Worm (Caenorhabditis elegans): Measurements from ENCODE around the gene cyn-12.

Gene cyn-12

ce11 chrIV:7167983-7168760, 35.2 kb upstream of the cyn-12 start, which contains the start of gene skr-16:
skr-16 (plus strand) TSS chrIV:7168710.
- TF ChIP-seq blmp-1 (tag; optimal IDR thresholded peaks at IDR 0.05; ENCODE audit: insufficient read depth) (no peak), lin-13 (GFP tag; optimal IDR thresholded peaks at IDR 0.05) (peak; percentile 1), ceh-82 (tag; optimal IDR thresholded peaks at IDR 0.05) (no peak), ama-1 (optimal IDR thresholded peaks at IDR 0.05) (no peak), nhr-12 (tag; optimal IDR thresholded peaks at IDR 0.05) (no peak), C34F6.9 (tag; optimal IDR thresholded peaks at IDR 0.05) (peak; percentile 70), sma-3 (GFP tag; optimal IDR thresholded peaks at IDR 0.05) (peak; percentile 5), unc-62 (GFP tag; optimal IDR thresholded peaks at IDR 0.05) (no peak), unc-55 (GFP tag; optimal IDR thresholded peaks at IDR 0.05) (peak; percentile 31), nhr-129 (tag; optimal IDR thresholded peaks at IDR 0.05) (peak; percentile 0), ztf-4 (tag; optimal IDR thresholded peaks at IDR 0.05) (no peak), egl-27 (tag; optimal IDR thresholded peaks at IDR 0.05) (no peak), elt-3 (tag; optimal IDR thresholded peaks at IDR 0.05) (no peak), gmeb-1 (tag; optimal IDR thresholded peaks at IDR 0.05) (no peak), snpc-4 (tag; optimal IDR thresholded peaks at IDR 0.05) (no peak), lin-11 (tag; optimal IDR thresholded peaks at IDR 0.05) (no peak), nhr-21 (tag; optimal IDR thresholded peaks at IDR 0.05) (no peak), crh-2 (tag; optimal IDR thresholded peaks at IDR 0.05) (peak; percentile 43), F13H6.1 (tag; optimal IDR thresholded peaks at IDR 0.05) (no peak)

ce11 chrIV:7166553-7166952, 33.5 kb upstream of the cyn-12 start, which contains the start of gene C42D4.18:
C42D4.18 (plus strand) TSS chrIV:7166783.
- TF ChIP-seq sma-9 (GFP tag; optimal IDR thresholded peaks at IDR 0.05) (peak; percentile 36), sma-9 (tag; optimal IDR thresholded peaks at IDR 0.05) (no peak), nhr-237 (tag; optimal IDR thresholded peaks at IDR 0.05) (no peak), ztf-1 (GFP tag; conservative IDR thresholded peaks at IDR 0.05) (no peak), unc-55 (GFP tag; optimal IDR thresholded peaks at IDR 0.05) (peak; percentile 55), gmeb-1 (tag; optimal IDR thresholded peaks at IDR 0.05) (no peak), fos-1 (tag; optimal IDR thresholded peaks at IDR 0.05) (no peak), nhr-129 (tag; optimal IDR thresholded peaks at IDR 0.05) (peak; percentile 26), nhr-6 (tag; optimal IDR thresholded peaks at IDR 0.05) (no peak), mdl-1 (tag; optimal IDR thresholded peaks at IDR 0.05) (peak in 1 of 2 experiments; percentile 37), lsy-2 (tag; optimal IDR thresholded peaks at IDR 0.05) (peak in 1 of 2 experiments; percentile 48), sem-4 (tag; optimal IDR thresholded peaks at IDR 0.05) (no peak), peb-1 (tag; optimal IDR thresholded peaks at IDR 0.05) (no peak), C34F6.9 (tag; optimal IDR thresholded peaks at IDR 0.05) (peak; percentile 62)

ce11 chrIV:7165723-7166122, 32.7 kb upstream of the cyn-12 start, which contains the start of gene rpc-1:
rpc-1 (minus strand) TSS chrIV:7165748.
- TF ChIP-seq unc-55 (GFP tag; optimal IDR thresholded peaks at IDR 0.05) (no peak), nhr-129 (tag; optimal IDR thresholded peaks at IDR 0.05) (peak; percentile 85), C34F6.9 (tag; optimal IDR thresholded peaks at IDR 0.05) (peak; percentile 63), ztf-1 (GFP tag; conservative IDR thresholded peaks at IDR 0.05) (no peak), nhr-23 (tag; optimal IDR thresholded peaks at IDR 0.05) (no peak), nhr-25 (tag; optimal IDR thresholded peaks at IDR 0.05) (no peak), lsy-2 (tag; optimal IDR thresholded peaks at IDR 0.05) (peak in 1 of 2 experiments; percentile 56), gmeb-1 (tag; optimal IDR thresholded peaks at IDR 0.05) (peak; percentile 83)

ce11 chrIV:7159586-7159985, 26.6 kb upstream of the cyn-12 start:
- no peak for TF ChIP-seq skn-1 (tag; optimal IDR thresholded peaks at IDR 0.05)
- no peak for TF ChIP-seq nhr-129 (tag; optimal IDR thresholded peaks at IDR 0.05)
- no peak for TF ChIP-seq nhr-21 (tag; optimal IDR thresholded peaks at IDR 0.05)
- TF ChIP-seq C34F6.9 (tag; optimal IDR thresholded peaks at IDR 0.05), result no peak
- TF ChIP-seq elt-1 (tag; optimal IDR thresholded peaks at IDR 0.05), result no peak
- TF ChIP-seq sem-4 (tag; optimal IDR thresholded peaks at IDR 0.05), result no peak
- TF ChIP-seq gmeb-1 (tag; optimal IDR thresholded peaks at IDR 0.05), result no peak
- no peak for TF ChIP-seq nhr-237 (tag; optimal IDR thresholded peaks at IDR 0.05)

ce11 chrIV:7158161-7158560, 25.1 kb upstream of the cyn-12 start:
- TF ChIP-seq ama-1 (optimal IDR thresholded peaks at IDR 0.05) (no peak), crh-2 (tag; optimal IDR thresholded peaks at IDR 0.05) (no peak), unc-62 (GFP tag; optimal IDR thresholded peaks at IDR 0.05) (no peak), C34F6.9 (tag; optimal IDR thresholded peaks at IDR 0.05) (no peak), lin-39 (tag; optimal IDR thresholded peaks at IDR 0.05) (no peak), mdl-1 (tag; optimal IDR thresholded peaks at IDR 0.05) (no peak), elt-3 (tag; optimal IDR thresholded peaks at IDR 0.05) (no peak), nhr-12 (tag; optimal IDR thresholded peaks at IDR 0.05) (no peak), lsy-2 (tag; optimal IDR thresholded peaks at IDR 0.05) (no peak), ztf-11 (tag; optimal IDR thresholded peaks at IDR 0.05) (no peak), ztf-1 (GFP tag; conservative IDR thresholded peaks at IDR 0.05) (no peak), egl-27 (tag; optimal IDR thresholded peaks at IDR 0.05) (no peak), dmd-4 (tag; optimal IDR thresholded peaks at IDR 0.05) (no peak), mbf-1 (tag; optimal IDR thresholded peaks at IDR 0.05) (no peak), ZK546.5 (tag; optimal IDR thresholded peaks at IDR 0.05) (no peak), ceh-82 (tag; optimal IDR thresholded peaks at IDR 0.05) (no peak), blmp-1 (tag; optimal IDR thresholded peaks at IDR 0.05; ENCODE audit: insufficient read depth) (no peak), lin-11 (tag; optimal IDR thresholded peaks at IDR 0.05) (no peak), Y55F3AM.14 (GFP tag; optimal IDR thresholded peaks at IDR 0.05) (no peak), sma-9 (GFP tag; optimal IDR thresholded peaks at IDR 0.05) (no peak), sma-9 (tag; optimal IDR thresholded peaks at IDR 0.05) (no peak)

Data from whole organism, L2 larva.